Fruit fly (Drosophila melanogaster) whole organism, embryonic: ENCODE results near the gene CG10185.
A peak's percentile ranks its signal among the peaks of the same experiment; 100 is the strongest.

ENCODE experiments used
- Abd-B ChIP-seq: fragments of 200-800 bp; sonication (Bioruptor generic); optimal IDR thresholded peaks from 2 replicates; lab custom pipeline; 2018; ENCODE audit warnings: missing biosample characterization, mild to moderate bottlenecking, missing genetic modification characterization, moderate library complexity
- C15 ChIP-seq: fragments of 200-800 bp; sonication (Bioruptor generic); IDR thresholded peaks from 3 replicates; pipeline ENCODE4 v1.3.6; 2022; ENCODE audit warnings: missing biosample characterization, missing genetic modification characterization
- CG10147 ChIP-seq: fragments of 200-800 bp; sonication (Bioruptor generic); optimal IDR thresholded peaks from 2 replicates; lab custom pipeline; 2019; ENCODE audit warnings: missing biosample characterization, mild to moderate bottlenecking, missing genetic modification characterization, moderate library complexity
- CG10321 ChIP-seq: fragments of 200-800 bp; sonication (Bioruptor generic); IDR thresholded peaks from 2 replicates; pipeline ENCODE4 v1.3.6; 2022; ENCODE audit warnings: missing biosample characterization, missing genetic modification characterization
- CG10462 ChIP-seq: fragments of 200-800 bp; sonication (Bioruptor generic); optimal IDR thresholded peaks from 2 replicates; lab custom pipeline; 2016; ENCODE audit warnings: missing biosample characterization, missing genetic modification characterization
- CG12299 ChIP-seq: fragments of 200-800 bp; sonication (Bioruptor generic); optimal IDR thresholded peaks from 2 replicates; lab custom pipeline; 2018; ENCODE audit warnings: missing biosample characterization, mild to moderate bottlenecking, missing genetic modification characterization
- CG12391 ChIP-seq: fragments of 200-800 bp; sonication (Bioruptor generic); optimal IDR thresholded peaks from 3 replicates; lab custom pipeline; 2018; ENCODE audit warnings: missing biosample characterization, mild to moderate bottlenecking, missing genetic modification characterization, moderate library complexity
- CG13424 ChIP-seq: fragments of 200-800 bp; sonication (Bioruptor generic); optimal IDR thresholded peaks from 2 replicates; lab custom pipeline; 2019; ENCODE audit warnings: missing biosample characterization, mild to moderate bottlenecking, missing genetic modification characterization, moderate library complexity
- CG14667 ChIP-seq: fragments of 200-800 bp; sonication (Bioruptor generic); IDR thresholded peaks from 2 replicates; pipeline ENCODE4 v1.3.6; 2022; ENCODE audit warnings: missing biosample characterization, missing genetic modification characterization
- CG14710 ChIP-seq: fragments of 200-800 bp; sonication (Bioruptor generic); optimal IDR thresholded peaks from 3 replicates; lab custom pipeline; 2019; ENCODE audit warnings: missing biosample characterization, mild to moderate bottlenecking, missing genetic modification characterization, moderate library complexity
- CG15073 ChIP-seq: fragments of 200-800 bp; sonication (Bioruptor generic); optimal IDR thresholded peaks from 2 replicates; lab custom pipeline; 2016; ENCODE audit warnings: missing biosample characterization, missing genetic modification characterization
- CG17802 ChIP-seq: fragments of 200-800 bp; sonication (Bioruptor generic); optimal IDR thresholded peaks from 2 replicates; lab custom pipeline; 2018; ENCODE audit warnings: missing biosample characterization, mild to moderate bottlenecking, missing genetic modification characterization, moderate library complexity
- CG18011 ChIP-seq: fragments of 200-800 bp; sonication (Bioruptor generic); optimal IDR thresholded peaks from 2 replicates; lab custom pipeline; 2017; ENCODE audit warnings: missing biosample characterization, missing genetic modification characterization, mild to moderate bottlenecking, moderate library complexity, missing genotype
- CG1832 ChIP-seq: fragments of 200-800 bp; sonication (Bioruptor generic); optimal IDR thresholded peaks from 2 replicates; lab custom pipeline; 2017; ENCODE audit warnings: missing biosample characterization, mild to moderate bottlenecking, missing genetic modification characterization, inconsistent platforms
- CG18599 ChIP-seq: fragments of 200-800 bp; sonication (Bioruptor generic); optimal IDR thresholded peaks from 3 replicates; lab custom pipeline; 2017; ENCODE audit warnings: missing biosample characterization, missing genetic modification characterization, mild to moderate bottlenecking, moderate library complexity, missing genetic modification reagents
- CG2116 ChIP-seq: fragments of 200-800 bp; sonication (Bioruptor generic); optimal IDR thresholded peaks from 3 replicates; lab custom pipeline; 2018; ENCODE audit warnings: missing biosample characterization, mild to moderate bottlenecking, missing genetic modification characterization
- CG2678 ChIP-seq: fragments of 200-800 bp; sonication (Bioruptor generic); optimal IDR thresholded peaks from 3 replicates; lab custom pipeline; 2019; ENCODE audit warnings: missing biosample characterization, mild to moderate bottlenecking, missing genetic modification characterization, moderate library complexity
- CG30403 ChIP-seq: fragments of 200-800 bp; sonication (Bioruptor generic); optimal IDR thresholded peaks from 3 replicates; lab custom pipeline; 2016; ENCODE audit warnings: missing biosample characterization, missing genetic modification characterization
- CG31224 ChIP-seq: fragments of 200-800 bp; sonication (Bioruptor generic); IDR thresholded peaks from 2 replicates; pipeline ENCODE4 v1.3.6; 2022; ENCODE audit warnings: missing biosample characterization, missing genetic modification characterization
- CG31388 ChIP-seq: fragments of 200-800 bp; sonication (Bioruptor generic); optimal IDR thresholded peaks from 2 replicates; lab custom pipeline; 2016; ENCODE audit warnings: missing biosample characterization, missing genetic modification characterization
- CG32772 ChIP-seq: fragments of 200-800 bp; sonication (Bioruptor generic); IDR thresholded peaks from 2 replicates; pipeline ENCODE4 v1.3.6; 2022; ENCODE audit warnings: missing biosample characterization, missing genetic modification characterization
- CG34376 ChIP-seq: fragments of 200-800 bp; sonication (Bioruptor generic); optimal IDR thresholded peaks from 2 replicates; lab custom pipeline; 2018; ENCODE audit warnings: missing biosample characterization, mild to moderate bottlenecking, missing genetic modification characterization
- CG4404 ChIP-seq: fragments of 200-800 bp; sonication (Bioruptor generic); IDR thresholded peaks from 2 replicates; pipeline ENCODE4 v1.3.6; 2022; ENCODE audit warnings: missing biosample characterization, missing genetic modification characterization
- CG6683 ChIP-seq: fragments of 200-800 bp; sonication (Bioruptor generic); optimal IDR thresholded peaks from 2 replicates; lab custom pipeline; 2017; ENCODE audit warnings: missing biosample characterization, mild to moderate bottlenecking, missing genetic modification characterization, missing genetic modification reagents
- CG8388 ChIP-seq: fragments of 200-800 bp; sonication (Bioruptor generic); optimal IDR thresholded peaks from 2 replicates; lab custom pipeline; 2019; ENCODE audit warnings: missing biosample characterization, mild to moderate bottlenecking, missing genetic modification characterization, moderate library complexity
- CkIIα-i1 ChIP-seq: fragments of 200-800 bp; sonication (Bioruptor generic); IDR thresholded peaks from 2 replicates; pipeline ENCODE4 v1.3.6; 2022; ENCODE audit warnings: missing biosample characterization, missing genetic modification characterization
- CrebB ChIP-seq: fragments of 200-800 bp; sonication (Bioruptor generic); optimal IDR thresholded peaks from 3 replicates; lab custom pipeline; 2018; ENCODE audit warnings: missing biosample characterization, mild to moderate bottlenecking, missing genetic modification characterization
- D19A ChIP-seq: fragments of 200-800 bp; optimal IDR thresholded peaks from 3 replicates; lab custom pipeline; 2019; ENCODE audit warnings: missing biosample characterization, mild to moderate bottlenecking, missing genetic modification characterization, moderate library complexity
- Dek ChIP-seq: fragments of 200-800 bp; sonication (Bioruptor generic); optimal IDR thresholded peaks from 3 replicates; lab custom pipeline; 2019; ENCODE audit warnings: missing biosample characterization, mild to moderate bottlenecking, missing genetic modification characterization, moderate library complexity
- Eip74EF ChIP-seq, 2 experiments: fragments of 200-800 bp in 1 of 2; fragments of >200 bp in 1 of 2; sonication (Bioruptor generic) in 1 of 2; optimal IDR thresholded peaks; 2 replicates each; lab custom pipeline; 2017 to 2019; ENCODE audit warnings: missing biosample characterization in 2 of 2, missing genetic modification characterization in 2 of 2, mild to moderate bottlenecking in 1 of 2, moderate library complexity in 1 of 2
- HLH54F ChIP-seq: fragments of 200-800 bp; sonication (Bioruptor generic); optimal IDR thresholded peaks from 3 replicates; lab custom pipeline; 2016; ENCODE audit warnings: missing biosample characterization, missing genetic modification characterization
- HLHmδ ChIP-seq: fragments of 200-800 bp; sonication (Bioruptor generic); optimal IDR thresholded peaks from 2 replicates; lab custom pipeline; 2018; ENCODE audit warnings: missing biosample characterization, mild to moderate bottlenecking, missing genetic modification characterization, moderate library complexity
- Hr39 ChIP-seq: fragments of >200 bp; optimal IDR thresholded peaks from 2 replicates; lab custom pipeline; 2017
- Hr78 ChIP-seq, 2 experiments: fragments of 200-800 bp in 1 of 2; fragments of >200 bp in 1 of 2; sonication (Bioruptor generic) in 1 of 2; optimal IDR thresholded peaks; 2 replicates each; lab custom pipeline; 2017 to 2019; ENCODE audit warnings: missing biosample characterization in 2 of 2, missing genetic modification characterization in 2 of 2, mild to moderate bottlenecking in 1 of 2, moderate library complexity in 1 of 2
- MESR4 ChIP-seq: fragments of 200-800 bp; sonication (Bioruptor generic); optimal IDR thresholded peaks from 2 replicates; lab custom pipeline; 2018; ENCODE audit warnings: missing biosample characterization, mild to moderate bottlenecking, missing genetic modification characterization, moderate library complexity
- NC2β ChIP-seq: fragments of 200-800 bp; sonication (Bioruptor generic); optimal IDR thresholded peaks from 2 replicates; lab custom pipeline; 2016; ENCODE audit warnings: missing biosample characterization, missing genetic modification characterization
- Sry-β ChIP-seq: fragments of 200-800 bp; sonication (Bioruptor generic); optimal IDR thresholded peaks from 2 replicates; lab custom pipeline; 2018; ENCODE audit warnings: missing biosample characterization, mild to moderate bottlenecking, missing genetic modification characterization, moderate library complexity
- ap ChIP-seq: fragments of 200-800 bp; sonication (Bioruptor generic); IDR thresholded peaks from 2 replicates; pipeline ENCODE4 v1.3.6; 2022; ENCODE audit warnings: missing biosample characterization, missing genetic modification characterization
- bbx ChIP-seq: fragments of 200-800 bp; sonication (Bioruptor generic); IDR thresholded peaks from 2 replicates; pipeline ENCODE4 v1.3.6; 2022; ENCODE audit warnings: missing biosample characterization, missing genetic modification characterization; ENCODE audit not compliant: partially characterized antibody
- crol ChIP-seq: fragments of 200-800 bp; sonication (Bioruptor generic); IDR thresholded peaks from 2 replicates; pipeline ENCODE4 v1.3.6; 2022; ENCODE audit warnings: missing biosample characterization, missing genetic modification characterization
- disco-r ChIP-seq: fragments of 200-800 bp; sonication (Bioruptor generic); optimal IDR thresholded peaks from 2 replicates; lab custom pipeline; 2016; ENCODE audit warnings: missing biosample characterization, missing genetic modification characterization
- gcm ChIP-seq: fragments of 200-800 bp; sonication (Bioruptor generic); optimal IDR thresholded peaks from 2 replicates; lab custom pipeline; 2019; ENCODE audit warnings: missing biosample characterization, mild to moderate bottlenecking, missing genetic modification characterization, moderate library complexity
- gt ChIP-seq: fragments of 200-800 bp; sonication (Bioruptor generic); IDR thresholded peaks from 2 replicates; pipeline ENCODE4 v1.3.6; 2022; ENCODE audit warnings: missing biosample characterization, missing genetic modification characterization
- jing ChIP-seq: fragments of 200-800 bp; sonication (Bioruptor generic); optimal IDR thresholded peaks from 2 replicates; lab custom pipeline; 2018; ENCODE audit warnings: missing biosample characterization, mild to moderate bottlenecking, missing genetic modification characterization
- pros ChIP-seq: fragments of 200-800 bp; sonication (Bioruptor generic); optimal IDR thresholded peaks from 3 replicates; lab custom pipeline; 2019; ENCODE audit warnings: missing biosample characterization, mild to moderate bottlenecking, missing genetic modification characterization, moderate library complexity
- rib ChIP-seq: fragments of 200-800 bp; sonication (Bioruptor generic); IDR thresholded peaks from 2 replicates; pipeline ENCODE4 v1.3.6; 2022; ENCODE audit warnings: missing biosample characterization, missing genetic modification characterization
- so ChIP-seq: fragments of 200-800 bp; sonication (Bioruptor generic); IDR thresholded peaks from 3 replicates; pipeline ENCODE4 v1.3.6; 2022; ENCODE audit warnings: missing biosample characterization, missing genetic modification characterization
- sob ChIP-seq: fragments of 200-800 bp; sonication (Bioruptor generic); IDR thresholded peaks from 2 replicates; pipeline ENCODE4 v1.3.6; 2022; ENCODE audit warnings: missing biosample characterization, missing genetic modification characterization
- vnd ChIP-seq: fragments of 200-800 bp; sonication (Bioruptor generic); IDR thresholded peaks from 3 replicates; pipeline ENCODE4 v1.3.6; 2022; ENCODE audit warnings: missing biosample characterization, missing genetic modification characterization; ENCODE audit not compliant: partially characterized antibody
- wor ChIP-seq: fragments of 200-800 bp; sonication (Bioruptor generic); IDR thresholded peaks from 2 replicates; pipeline ENCODE4 v1.3.6; 2022; ENCODE audit warnings: missing biosample characterization, missing genetic modification characterization
- zf30C ChIP-seq: fragments of 200-800 bp; sonication (Bioruptor generic); optimal IDR thresholded peaks from 3 replicates; lab custom pipeline; 2018; ENCODE audit warnings: missing biosample characterization, mild to moderate bottlenecking, missing genetic modification characterization

Gene CG10185

dm6 chr3R:16034186-16034585, 33.2 kb downstream of the CG10185 start (continued):
- TF ChIP-seq bbx (GFP tag; lab: Robert Waterston, UW) (no peak), CG30403 (GFP tag; lab: Kevin White, UChicago) (no peak), zf30C (GFP tag; lab: Kevin White, UChicago) (peak; percentile 37), CG10147 (no peak), CG32772 (GFP tag; lab: Robert Waterston, UW) (no peak), CG31224 (no peak), CG10321 (GFP tag; lab: Robert Waterston, UW) (0 out of 2 replicates have a peak, but pooled peaks have one; percentile 6), CG18011 (no peak), CG34376 (no peak), CG14710 (tag; lab: Kevin White, UChicago) (no peak), vnd (GFP tag; lab: Robert Waterston, UW) (no peak), Abd-B (no peak), CG4404 (GFP tag; lab: Robert Waterston, UW) (no peak), CG12391 (tag; lab: Kevin White, UChicago) (no peak), disco-r (no peak), CG14667 (GFP tag; lab: Robert Waterston, UW) (no peak), CrebB (tag; lab: Kevin White, UChicago) (no peak), Sry-β (GFP tag; lab: Kevin White, UChicago) (no peak), NC2β (no peak), sob (GFP tag; lab: Robert Waterston, UW) (no peak), crol (GFP tag; lab: Robert Waterston, UW) (peak; percentile 58), D19A (tag; lab: Kevin White, UChicago) (no peak), CG18599 (GFP tag; lab: Kevin White, UChicago) (no peak), Eip74EF (GFP tag; optimal IDR thresholded peaks at IDR 0.05; lab: Kevin White, UChicago) (no peak), Hr78 (GFP tag; optimal IDR thresholded peaks at IDR 0.05; lab: Kevin White, UChicago) (no peak), Hr39 (lab: Kevin White, UChicago) (no peak), C15 (GFP tag; lab: Robert Waterston, UW) (no peak), CG15073 (GFP tag; lab: Kevin White, UChicago) (no peak), HLHmδ (no peak), CG2678 (tag; lab: Kevin White, UChicago) (no peak), CG8388 (GFP tag; lab: Kevin White, UChicago) (no peak), HLH54F (GFP tag; lab: Kevin White, UChicago) (no peak), CG17802 (tag; lab: Kevin White, UChicago) (no peak), ap (GFP tag; lab: Robert Waterston, UW) (no peak), CG10462 (no peak), jing (GFP tag; lab: Kevin White, UChicago) (no peak), so (GFP tag; lab: Robert Waterston, UW) (no peak), CG1832 (peak; percentile 63), CkIIα-i1 (no peak), wor (0 out of 2 replicates have a peak, but pooled peaks have one; percentile 15), CG13424 (tag; lab: Kevin White, UChicago) (no peak), Dek (no peak), pros (GFP tag; lab: Kevin White, UChicago) (peak; percentile 11), gcm (GFP tag; lab: Kevin White, UChicago) (no peak), CG6683 (no peak), rib (GFP tag; lab: Robert Waterston, UW) (no peak), CG31388 (GFP tag; lab: Kevin White, UChicago) (no peak), CG12299 (tag; lab: Kevin White, UChicago) (no peak), MESR4 (GFP tag; lab: Kevin White, UChicago) (no peak), gt (GFP tag; lab: Robert Waterston, UW) (0 out of 2 replicates have a peak, but pooled peaks have one; percentile 28), CG2116 (GFP tag; lab: Kevin White, UChicago) (no peak)
